Worm (Caenorhabditis elegans) whole organism, late embryonic: Measurements from ENCODE around the gene cutl-5.

Experiments used
- C38D4.7 ChIP-seq: fragments of 200-800 bp; sonication (Bioruptor generic); optimal IDR thresholded peaks from 2 replicates; lab custom pipeline; 2018; ENCODE audit warnings: mild to moderate bottlenecking, missing genetic modification characterization, moderate library complexity, missing compliant biosample characterization
- F13H6.1 ChIP-seq: sonication (generic microtip); optimal IDR thresholded peaks from 2 replicates; lab custom pipeline; 2016; ENCODE audit warnings: missing genetic modification characterization, missing compliant biosample characterization
- K02D7.2 ChIP-seq: sonication (generic microtip); optimal IDR thresholded peaks from 2 replicates; lab custom pipeline; 2017; ENCODE audit warnings: mild to moderate bottlenecking, missing genetic modification characterization, missing compliant biosample characterization
- K09A11.1 ChIP-seq: sonication (generic microtip); optimal IDR thresholded peaks from 2 replicates; lab custom pipeline; 2017; ENCODE audit warnings: antibody characterized with exemption, mild to moderate bottlenecking, missing genetic modification characterization, missing compliant biosample characterization; ENCODE audit not compliant: insufficient read depth
- T23F11.4 ChIP-seq: fragments of 200-800 bp; sonication (Bioruptor generic); optimal IDR thresholded peaks from 2 replicates; lab custom pipeline; 2018; ENCODE audit warnings: mild to moderate bottlenecking, missing genetic modification characterization, missing compliant biosample characterization
- Y22D7AL.16 ChIP-seq: sonication (generic microtip); optimal IDR thresholded peaks from 2 replicates; lab custom pipeline; 2016; ENCODE audit warnings: missing genetic modification characterization, missing compliant biosample characterization
- ama-1 ChIP-seq: fragments of 150-350 bp; optimal IDR thresholded peaks from 2 replicates; lab custom pipeline; 2014
- ceh-14 ChIP-seq: sonication (generic microtip); optimal IDR thresholded peaks from 2 replicates; lab custom pipeline; 2016; ENCODE audit warnings: missing genotype, missing genetic modification characterization, missing compliant biosample characterization
- ceh-18 ChIP-seq: sonication (generic microtip); optimal IDR thresholded peaks from 2 replicates; lab custom pipeline; 2016; ENCODE audit warnings: missing genetic modification characterization, missing compliant biosample characterization
- ceh-2 ChIP-seq: sonication (generic microtip); optimal IDR thresholded peaks from 2 replicates; lab custom pipeline; 2016; ENCODE audit warnings: missing genotype, missing genetic modification characterization, missing compliant biosample characterization
- ceh-24 ChIP-seq: sonication (generic microtip); optimal IDR thresholded peaks from 2 replicates; lab custom pipeline; 2016; ENCODE audit warnings: mild to moderate bottlenecking, missing genetic modification characterization, missing compliant biosample characterization
- ceh-48 ChIP-seq: sonication (generic microtip); optimal IDR thresholded peaks from 2 replicates; lab custom pipeline; 2016; ENCODE audit warnings: missing genetic modification characterization, inconsistent platforms, missing compliant biosample characterization
- che-1 ChIP-seq: sonication (generic microtip); optimal IDR thresholded peaks from 2 replicates; lab custom pipeline; 2016; ENCODE audit warnings: mild to moderate bottlenecking, missing genetic modification characterization, missing compliant biosample characterization
- elt-2 ChIP-seq: sonication (generic microtip); optimal IDR thresholded peaks from 2 replicates; lab custom pipeline; 2016; ENCODE audit warnings: missing genetic modification reagents, missing genetic modification characterization, missing compliant biosample characterization
- elt-4 ChIP-seq: sonication (generic microtip); optimal IDR thresholded peaks from 2 replicates; lab custom pipeline; 2016; ENCODE audit warnings: missing genetic modification characterization, missing compliant biosample characterization
- fkh-10 ChIP-seq: fragments of 150-350 bp; optimal IDR thresholded peaks from 2 replicates; lab custom pipeline; 2014; ENCODE audit warnings: missing biosample characterization, missing genetic modification reagents, missing genetic modification characterization
- gmeb-2 ChIP-seq: sonication (generic microtip); optimal IDR thresholded peaks from 2 replicates; lab custom pipeline; 2016; ENCODE audit warnings: missing genetic modification characterization, inconsistent platforms, missing compliant biosample characterization
- hlh-13 ChIP-seq: fragments of 200-800 bp; sonication (Bioruptor generic); optimal IDR thresholded peaks from 2 replicates; lab custom pipeline; 2018; ENCODE audit warnings: mild to moderate bottlenecking, missing genetic modification characterization, missing compliant biosample characterization
- hlh-15 ChIP-seq: sonication (generic microtip); optimal IDR thresholded peaks from 2 replicates; lab custom pipeline; 2016; ENCODE audit warnings: missing genetic modification characterization, missing compliant biosample characterization
- lim-6 ChIP-seq: sonication (generic microtip); optimal IDR thresholded peaks from 2 replicates; lab custom pipeline; 2016; ENCODE audit warnings: missing genetic modification characterization, missing compliant biosample characterization
- mec-3 ChIP-seq: sonication (generic microtip); optimal IDR thresholded peaks from 2 replicates; lab custom pipeline; 2016; ENCODE audit warnings: borderline replicate concordance, missing genetic modification characterization, missing compliant biosample characterization
- nfya-1 ChIP-seq: sonication (generic microtip); optimal IDR thresholded peaks from 2 replicates; lab custom pipeline; 2017; ENCODE audit warnings: missing genetic modification characterization, mild to moderate bottlenecking, missing compliant biosample characterization, antibody characterized with exemption, moderate library complexity
- odd-2 ChIP-seq: sonication (generic microtip); optimal IDR thresholded peaks from 2 replicates; lab custom pipeline; 2017; ENCODE audit warnings: antibody characterized with exemption, mild to moderate bottlenecking, missing genetic modification characterization, missing compliant biosample characterization
- pag-3 ChIP-seq: sonication (generic microtip); optimal IDR thresholded peaks from 2 replicates; lab custom pipeline; 2016; ENCODE audit warnings: missing compliant biosample characterization, missing genetic modification characterization, borderline replicate concordance
- pax-1 ChIP-seq: fragments of 150-350 bp; optimal IDR thresholded peaks from 2 replicates; lab custom pipeline; 2014; ENCODE audit warnings: missing biosample characterization, missing genetic modification characterization
- sdc-2 ChIP-seq: sonication (generic microtip); optimal IDR thresholded peaks from 2 replicates; lab custom pipeline; 2016; ENCODE audit warnings: missing genotype, missing genetic modification characterization, missing compliant biosample characterization
- sox-4 ChIP-seq: sonication (generic microtip); optimal IDR thresholded peaks from 2 replicates; lab custom pipeline; 2017; ENCODE audit warnings: mild to moderate bottlenecking, missing genetic modification characterization, inconsistent platforms, missing compliant biosample characterization
- tbx-2 ChIP-seq: sonication (generic microtip); optimal IDR thresholded peaks from 2 replicates; lab custom pipeline; 2016; ENCODE audit warnings: missing genetic modification characterization, missing compliant biosample characterization
- tbx-7 ChIP-seq: sonication (generic microtip); optimal IDR thresholded peaks from 2 replicates; lab custom pipeline; 2016; ENCODE audit warnings: missing genotype, missing genetic modification characterization, missing compliant biosample characterization
- unc-3 ChIP-seq, 2 experiments: fragments of 200-800 bp in 1 of 2; sonication (Bioruptor generic) in 1 of 2; sonication (generic microtip) in 1 of 2; conservative IDR thresholded peaks in 1 of 2; optimal IDR thresholded peaks in 1 of 2; 2 replicates each; pipeline versions ENCODE4 v1.3.6 to Lab custom; 2016 to 2022; ENCODE audit warnings: missing compliant biosample characterization in 2 of 2, missing genetic modification characterization in 2 of 2, missing genetic modification reagents in 1 of 2
- unc-55 ChIP-seq: sonication (generic microtip); optimal IDR thresholded peaks from 2 replicates; lab custom pipeline; 2017; ENCODE audit warnings: missing biosample characterization, missing genetic modification reagents, missing genetic modification characterization
- unc-86 ChIP-seq: sonication (generic microtip); optimal IDR thresholded peaks from 2 replicates; lab custom pipeline; 2016; ENCODE audit warnings: missing genetic modification characterization, missing compliant biosample characterization
- ztf-16 ChIP-seq: sonication (generic microtip); optimal IDR thresholded peaks from 2 replicates; lab custom pipeline; 2017; ENCODE audit warnings: missing genetic modification characterization, missing compliant biosample characterization

The cutl-5 gene

DNA sequence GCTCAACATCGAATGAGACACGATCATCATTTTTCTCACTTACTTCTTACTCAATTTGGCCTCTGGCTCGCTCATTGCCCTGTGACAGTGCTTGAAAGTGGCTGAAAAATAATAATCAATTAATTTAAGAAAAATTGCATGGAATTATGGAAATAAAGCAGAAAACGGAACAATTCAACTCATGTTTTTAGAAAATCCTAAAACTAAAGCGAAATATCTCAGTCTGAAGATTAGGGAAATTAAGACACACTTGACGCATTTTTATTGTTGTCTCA lies 43.5 kb downstream of the cutl-5 start, which contains the start of gene kars-1:
Gene kars-1 (minus strand): TSS at position 101 of the 275 bp plus-strand sequence.
- TF ChIP-seq F13H6.1 (tag; lab: Kevin White, UChicago) (no peak), hlh-13 (GFP tag; lab: Kevin White, UChicago) (no peak), lim-6 (tag; lab: Kevin White, UChicago) (no peak), nfya-1 (tag; lab: Kevin White, UChicago) (no peak), unc-86 (tag; lab: Kevin White, UChicago) (no peak), sdc-2 (tag; lab: Kevin White, UChicago) (no peak), odd-2 (no peak), ceh-18 (tag; lab: Kevin White, UChicago) (no peak), unc-3 (GFP tag; conservative IDR thresholded peaks at IDR 0.05; lab: Robert Waterston, UW) (no peak), unc-3 (tag; optimal IDR thresholded peaks at IDR 0.05; lab: Kevin White, UChicago) (no peak)

DNA sequence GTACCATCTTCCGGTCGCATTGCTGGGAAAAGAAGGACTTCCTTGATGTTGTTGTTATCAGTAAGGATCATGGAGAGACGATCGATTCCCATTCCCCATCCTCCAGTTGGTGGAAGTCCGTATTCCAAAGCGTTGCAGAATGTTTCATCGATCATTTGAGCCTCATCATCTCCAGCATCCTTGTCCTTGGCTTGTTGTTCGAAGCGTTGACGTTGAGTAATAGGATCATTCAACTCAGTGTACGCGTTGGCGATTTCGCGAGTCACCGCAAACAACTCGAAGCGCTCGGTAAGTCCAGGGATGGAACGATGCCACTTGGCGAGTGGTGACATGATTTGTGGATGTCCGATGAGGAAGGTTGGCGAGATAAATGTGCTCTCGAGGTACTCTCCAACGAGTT lies 45.3 kb downstream of the cutl-5 start:
- no peak for TF ChIP-seq pag-3 (tag; lab: Kevin White, UChicago)
- TF ChIP-seq che-1 (tag; lab: Kevin White, UChicago) = no peak
- TF ChIP-seq ceh-24 (tag; lab: Kevin White, UChicago) = no peak
- TF ChIP-seq ama-1 = no peak
- no peak for TF ChIP-seq lim-6 (tag; lab: Kevin White, UChicago)
- no peak for TF ChIP-seq tbx-2 (tag; lab: Kevin White, UChicago)
- TF ChIP-seq pax-1 (tag; lab: Kevin White, UChicago) = no peak
- no peak for TF ChIP-seq elt-2
- TF ChIP-seq K02D7.2 (tag; lab: Kevin White, UChicago) = no peak
- TF ChIP-seq ceh-2 (tag; lab: Kevin White, UChicago) = no peak
- TF ChIP-seq, all 69 proteins: peak for 0

DNA sequence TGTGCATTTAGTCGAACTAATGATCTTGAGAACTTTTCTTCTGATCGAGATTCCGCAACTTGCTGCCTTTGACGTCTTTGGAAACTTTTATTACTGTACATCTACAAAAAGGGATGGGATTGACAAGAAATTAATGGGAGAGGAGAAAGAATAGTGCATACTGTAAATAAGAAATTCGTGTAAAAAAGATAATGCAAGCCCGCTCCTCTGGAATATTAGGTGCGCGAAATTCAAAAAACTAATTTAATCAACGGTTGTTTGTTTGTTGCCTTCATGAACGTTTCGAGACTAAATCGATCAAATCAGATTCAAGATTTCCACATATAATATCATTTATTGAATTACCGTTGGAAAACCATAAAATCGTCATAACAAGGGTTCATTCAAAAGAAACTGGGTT lies 45.8 kb downstream of the cutl-5 start, which contains the start of gene him-14:
Gene him-14 (minus strand): TSS at position 101 of the 400 bp plus-strand sequence.
- TF ChIP-seq fkh-10 (GFP tag; lab: Kevin White, UChicago) (no peak), T23F11.4 (GFP tag; lab: Kevin White, UChicago) (no peak), Y22D7AL.16 (tag; lab: Kevin White, UChicago) (no peak), hlh-15 (tag; lab: Kevin White, UChicago) (no peak), odd-2 (no peak), ceh-48 (tag; lab: Kevin White, UChicago) (no peak), F13H6.1 (tag; lab: Kevin White, UChicago) (no peak), sox-4 (tag; lab: Kevin White, UChicago) (no peak), unc-3 (GFP tag; conservative IDR thresholded peaks at IDR 0.05; lab: Robert Waterston, UW) (no peak), unc-3 (tag; optimal IDR thresholded peaks at IDR 0.05; lab: Kevin White, UChicago) (no peak), mec-3 (tag; lab: Kevin White, UChicago) (no peak), C38D4.7 (no peak), ceh-14 (tag; lab: Kevin White, UChicago) (no peak), tbx-7 (tag; lab: Kevin White, UChicago) (no peak)

DNA sequence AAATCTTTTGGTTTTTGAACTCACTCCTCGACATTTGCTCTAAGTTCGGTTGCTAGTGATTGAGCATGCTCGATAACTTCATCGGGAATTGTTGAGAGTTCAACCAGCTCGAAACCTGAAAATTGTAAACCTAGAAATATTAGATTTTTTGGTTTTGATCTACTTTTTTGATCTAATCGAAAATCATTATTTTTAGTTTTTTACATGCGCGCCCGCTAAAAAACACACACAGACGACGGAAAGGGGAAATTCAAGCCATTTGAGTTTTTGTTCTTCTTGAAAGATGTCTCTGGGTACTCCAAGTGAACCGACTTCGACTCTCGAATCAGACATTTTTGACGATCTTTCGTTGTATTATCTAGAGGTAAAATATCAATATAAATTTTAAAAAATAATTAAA lies 50.3 kb downstream of the cutl-5 start, which contains the start of gene nos-2:
Gene nos-2 (plus strand): TSS at position 228 of the 400 bp plus-strand sequence.
- TF ChIP-seq tbx-2 (tag; lab: Kevin White, UChicago) (no peak), gmeb-2 (no peak), Y22D7AL.16 (tag; lab: Kevin White, UChicago) (no peak), ceh-2 (tag; lab: Kevin White, UChicago) (no peak), elt-4 (tag; lab: Kevin White, UChicago) (no peak), ztf-16 (tag; lab: Kevin White, UChicago) (no peak), nfya-1 (tag; lab: Kevin White, UChicago) (no peak), ceh-48 (tag; lab: Kevin White, UChicago) (no peak), K09A11.1 (tag; lab: Kevin White, UChicago) (no peak), unc-55 (GFP tag; lab: Kevin White, UChicago) (no peak)
- TF ChIP-seq, all 69 proteins: peak for 0
